Worm (Caenorhabditis elegans) whole organism, young adult: ENCODE data around the gene Y55F3AM.11.

Experiments
- B0035.1 ChIP-seq: sonication (generic microtip); optimal IDR thresholded peaks from 2 replicates; lab custom pipeline; 2016; ENCODE audit warnings: missing genetic modification characterization, mild to moderate bottlenecking, missing compliant biosample characterization, missing genotype, missing genetic modification reagents
- C06A6.2 ChIP-seq: fragments of 200-800 bp; sonication (Bioruptor generic); conservative IDR thresholded peaks from 2 replicates; pipeline ENCODE4 v1.3.6; 2022; ENCODE audit warnings: missing genetic modification characterization, missing compliant biosample characterization
- D2030.7 ChIP-seq: fragments of 200-800 bp; sonication (Bioruptor generic); IDR thresholded peaks from 2 replicates; pipeline ENCODE4 v1.3.6; 2022; ENCODE audit warnings: missing genetic modification reagents, missing genetic modification characterization, missing compliant biosample characterization
- F52B5.7 ChIP-seq: sonication (generic microtip); optimal IDR thresholded peaks from 2 replicates; lab custom pipeline; 2016; ENCODE audit warnings: mild to moderate bottlenecking, missing genetic modification characterization, missing compliant biosample characterization
- F57C9.4 ChIP-seq: sonication (generic microtip); optimal IDR thresholded peaks from 2 replicates; lab custom pipeline; 2017; ENCODE audit warnings: mild to moderate bottlenecking, missing genetic modification characterization, missing compliant biosample characterization
- K11D2.4 ChIP-seq: fragments of 200-800 bp; sonication (Bioruptor generic); IDR thresholded peaks from 2 replicates; pipeline ENCODE4 v1.3.6; 2022; ENCODE audit warnings: missing genetic modification reagents, missing genetic modification characterization, missing compliant biosample characterization
- bed-1 ChIP-seq: fragments of 200-800 bp; sonication (Bioruptor generic); IDR thresholded peaks from 2 replicates; pipeline ENCODE4 v1.3.6; 2022; ENCODE audit warnings: missing genetic modification reagents, missing genetic modification characterization, missing compliant biosample characterization
- ccch-3 ChIP-seq: fragments of 200-800 bp; sonication (Bioruptor generic); optimal IDR thresholded peaks from 2 replicates; lab custom pipeline; 2018; ENCODE audit warnings: mild to moderate bottlenecking, missing genetic modification characterization, missing compliant biosample characterization
- cebp-1 ChIP-seq, 2 experiments: fragments of 200-800 bp in 1 of 2; sonication (Bioruptor generic) in 1 of 2; sonication (generic microtip) in 1 of 2; IDR thresholded peaks in 1 of 2; optimal IDR thresholded peaks in 1 of 2; 2 replicates each; pipeline versions ENCODE4 v1.3.6 to Lab custom; 2017 to 2022; ENCODE audit warnings: missing compliant biosample characterization in 2 of 2, missing genetic modification characterization in 2 of 2, mild to moderate bottlenecking in 1 of 2, missing genetic modification reagents in 1 of 2, moderate library complexity in 1 of 2
- cebp-2 ChIP-seq: fragments of 200-800 bp; sonication (Bioruptor generic); IDR thresholded peaks from 2 replicates; pipeline ENCODE4 v1.3.6; 2022; ENCODE audit warnings: missing genetic modification characterization, missing compliant biosample characterization
- ceh-58 ChIP-seq: fragments of 200-800 bp; sonication (Bioruptor generic); IDR thresholded peaks from 2 replicates; pipeline ENCODE4 v1.3.6; 2022; ENCODE audit warnings: missing genetic modification characterization, missing compliant biosample characterization
- ceh-91 ChIP-seq: fragments of 200-800 bp; sonication (Bioruptor generic); IDR thresholded peaks from 2 replicates; pipeline ENCODE4 v1.3.6; 2022; ENCODE audit warnings: missing genetic modification reagents, missing genetic modification characterization, missing compliant biosample characterization
- dox-1 ChIP-seq: fragments of 200-800 bp; sonication (Bioruptor generic); IDR thresholded peaks from 2 replicates; pipeline ENCODE4 v1.3.6; 2022; ENCODE audit warnings: missing genetic modification reagents, missing genetic modification characterization, missing compliant biosample characterization
- efl-1 ChIP-seq: fragments of 150-350 bp; optimal IDR thresholded peaks from 2 replicates; lab custom pipeline; 2014; ENCODE audit warnings: missing biosample characterization, missing genetic modification reagents, missing genetic modification characterization
- egl-18 ChIP-seq: fragments of 200-800 bp; sonication (Bioruptor generic); IDR thresholded peaks from 2 replicates; pipeline ENCODE4 v1.3.6; 2022; ENCODE audit warnings: missing genetic modification reagents, missing genetic modification characterization, missing compliant biosample characterization
- him-1 ChIP-seq: sonication (generic microtip); optimal IDR thresholded peaks from 2 replicates; lab custom pipeline; 2016; ENCODE audit warnings: missing genotype, missing genetic modification reagents, missing genetic modification characterization, missing compliant biosample characterization
- hlh-12 ChIP-seq: sonication (generic microtip); optimal IDR thresholded peaks from 2 replicates; lab custom pipeline; 2016; ENCODE audit warnings: missing genetic modification characterization, missing compliant biosample characterization
- hlh-26 ChIP-seq: fragments of 200-800 bp; sonication (Bioruptor generic); conservative IDR thresholded peaks from 2 replicates; pipeline ENCODE4 v1.3.6; 2022; ENCODE audit warnings: missing genetic modification reagents, missing genetic modification characterization, missing compliant biosample characterization
- hmg-1.2 ChIP-seq: fragments of 200-800 bp; sonication (Bioruptor generic); IDR thresholded peaks from 2 replicates; pipeline ENCODE4 v1.3.6; 2022; ENCODE audit warnings: missing genetic modification reagents, missing genetic modification characterization, missing compliant biosample characterization
- hmg-20 ChIP-seq: fragments of 200-800 bp; sonication (Bioruptor generic); IDR thresholded peaks from 2 replicates; pipeline ENCODE4 v1.3.6; 2022; ENCODE audit warnings: missing genetic modification reagents, missing genetic modification characterization, missing compliant biosample characterization
- lag-1 ChIP-seq: fragments of 200-800 bp; sonication (Bioruptor generic); IDR thresholded peaks from 2 replicates; pipeline ENCODE4 v1.3.6; 2022; ENCODE audit warnings: missing genetic modification reagents, missing genetic modification characterization, missing compliant biosample characterization
- let-607 ChIP-seq, 2 experiments: fragments of 200-800 bp in 1 of 2; sonication (Bioruptor generic) in 1 of 2; sonication (generic microtip) in 1 of 2; optimal IDR thresholded peaks; 2 replicates each; lab custom pipeline; 2016 to 2018; ENCODE audit warnings: mild to moderate bottlenecking in 2 of 2, missing compliant biosample characterization in 2 of 2, missing genetic modification characterization in 2 of 2, moderate library complexity in 2 of 2, missing genotype in 1 of 2
- madf-8 ChIP-seq: fragments of 200-800 bp; sonication (Bioruptor generic); conservative IDR thresholded peaks from 2 replicates; pipeline ENCODE4 v1.3.6; 2022; ENCODE audit warnings: missing genetic modification reagents, missing genetic modification characterization, missing compliant biosample characterization
- mcd-1 ChIP-seq: fragments of 200-800 bp; sonication (Bioruptor generic); IDR thresholded peaks from 2 replicates; pipeline ENCODE4 v1.3.6; 2022; ENCODE audit warnings: missing genetic modification reagents, missing genetic modification characterization, missing compliant biosample characterization
- mel-28 ChIP-seq: sonication (generic microtip); optimal IDR thresholded peaks from 2 replicates; lab custom pipeline; 2016; ENCODE audit warnings: borderline replicate concordance, mild to moderate bottlenecking, missing genetic modification characterization, missing compliant biosample characterization
- nfya-1 ChIP-seq: sonication (generic microtip); optimal IDR thresholded peaks from 2 replicates; lab custom pipeline; 2017; ENCODE audit warnings: antibody characterized with exemption, missing compliant biosample characterization, missing genetic modification characterization, borderline replicate concordance; ENCODE audit not compliant: insufficient read depth
- nfyb-1 ChIP-seq: fragments of 200-800 bp; sonication (Bioruptor generic); IDR thresholded peaks from 2 replicates; pipeline ENCODE4 v1.3.6; 2022; ENCODE audit warnings: missing genetic modification reagents, missing genetic modification characterization, missing compliant biosample characterization
- nhr-27 ChIP-seq: fragments of 200-800 bp; sonication (Bioruptor generic); optimal IDR thresholded peaks from 2 replicates; lab custom pipeline; 2018; ENCODE audit warnings: mild to moderate bottlenecking, missing genetic modification characterization, moderate library complexity, missing compliant biosample characterization
- nhr-80 ChIP-seq: sonication (generic microtip); optimal IDR thresholded peaks from 2 replicates; lab custom pipeline; 2016; ENCODE audit warnings: missing genetic modification characterization, missing compliant biosample characterization
- rpc-1 ChIP-seq, 2 experiments: fragments of 150-350 bp in 1 of 2; sonication (generic microtip) in 1 of 2; optimal IDR thresholded peaks; 2 replicates each; lab custom pipeline; 2014 to 2018; ENCODE audit warnings: missing biosample characterization in 1 of 2, missing genetic modification characterization in 1 of 2, missing genetic modification reagents in 1 of 2, missing genotype in 1 of 2
- snpc-1.1 ChIP-seq: sonication (generic microtip); optimal IDR thresholded peaks from 2 replicates; lab custom pipeline; 2017; ENCODE audit warnings: missing genetic modification characterization, mild to moderate bottlenecking, missing compliant biosample characterization, antibody characterized with exemption, moderate library complexity, missing genotype, missing genetic modification reagents; ENCODE audit not compliant: insufficient read depth
- sptf-2 ChIP-seq: fragments of 200-800 bp; sonication (Bioruptor generic); optimal IDR thresholded peaks from 2 replicates; lab custom pipeline; 2018; ENCODE audit warnings: mild to moderate bottlenecking, missing genetic modification characterization, missing compliant biosample characterization
- tbx-9 ChIP-seq: sonication (generic microtip); optimal IDR thresholded peaks from 2 replicates; lab custom pipeline; 2016; ENCODE audit warnings: borderline replicate concordance, missing genetic modification characterization, inconsistent platforms, missing compliant biosample characterization
- tlf-1 ChIP-seq: fragments of 200-800 bp; sonication (Bioruptor generic); optimal IDR thresholded peaks from 2 replicates; lab custom pipeline; 2018; ENCODE audit warnings: mild to moderate bottlenecking, missing genetic modification characterization, missing compliant biosample characterization
- unc-62 ChIP-seq: fragments of 150-350 bp; optimal IDR thresholded peaks from 2 replicates; lab custom pipeline; 2014; ENCODE audit warnings: missing biosample characterization, missing genetic modification reagents, missing genetic modification characterization
- zfh-2 ChIP-seq: fragments of 200-800 bp; sonication (Bioruptor generic); conservative IDR thresholded peaks from 2 replicates; pipeline ENCODE4 v1.3.6; 2022; ENCODE audit warnings: missing genetic modification reagents, missing genetic modification characterization, missing compliant biosample characterization
- zim-3 ChIP-seq: sonication (generic microtip); optimal IDR thresholded peaks from 2 replicates; lab custom pipeline; 2017; ENCODE audit warnings: mild to moderate bottlenecking, missing genetic modification characterization, moderate library complexity, missing compliant biosample characterization
- ztf-3 ChIP-seq: fragments of 200-800 bp; sonication (Bioruptor generic); optimal IDR thresholded peaks from 2 replicates; lab custom pipeline; 2018; ENCODE audit warnings: mild to moderate bottlenecking, missing genetic modification characterization, missing compliant biosample characterization

The Y55F3AM.11 gene

ce11 chrIV:1035108-1035507 is 9.1 kb downstream of the Y55F3AM.11 start:
- TF ChIP-seq tlf-1 (no peak), lag-1 (GFP tag; lab: Robert Waterston, UW) (no peak), madf-8 (GFP tag; lab: Robert Waterston, UW) (no peak), nhr-80 (peak; percentile 89), C06A6.2 (GFP tag; lab: Robert Waterston, UW) (no peak)
- TF ChIP-seq, all 124 proteins: peak for 1

ce11 chrIV:1029939-1030338 is 14.2 kb downstream of the Y55F3AM.11 start, which contains the start of gene abhd-14:
TSS of gene abhd-14 (minus strand) at chrIV:1030039.
- no peak for TF ChIP-seq hlh-26 (GFP tag; lab: Robert Waterston, UW)
- TF ChIP-seq zim-3: no peak
- TF ChIP-seq sptf-2 (GFP tag; lab: Kevin White, UChicago): no peak
- TF ChIP-seq hmg-1.2 (GFP tag; lab: Robert Waterston, UW): no peak
- no peak for TF ChIP-seq unc-62 (GFP tag; lab: Kevin White, UChicago)
- no peak for TF ChIP-seq ceh-58 (GFP tag; lab: Robert Waterston, UW)
- TF ChIP-seq D2030.7 (GFP tag; lab: Robert Waterston, UW): no peak
- no peak for TF ChIP-seq B0035.1 (tag; lab: Kevin White, UChicago)
- TF ChIP-seq rpc-1 (optimal IDR thresholded peaks at IDR 0.05; lab: Kevin White, UChicago): no peak
- TF ChIP-seq rpc-1 (tag; optimal IDR thresholded peaks at IDR 0.05; lab: Kevin White, UChicago): no peak
- no peak for TF ChIP-seq nfya-1
- TF ChIP-seq cebp-1 (GFP tag; IDR thresholded peaks at IDR 0.05; lab: Robert Waterston, UW): no peak
- no peak for TF ChIP-seq cebp-1 (tag; optimal IDR thresholded peaks at IDR 0.05; lab: Kevin White, UChicago)
- TF ChIP-seq efl-1 (GFP tag; lab: Kevin White, UChicago): no peak
- no peak for TF ChIP-seq nhr-27 (tag; lab: Kevin White, UChicago)
- TF ChIP-seq K11D2.4 (GFP tag; lab: Robert Waterston, UW): no peak

ce11 chrIV:1019801-1020200 is 24.4 kb downstream of the Y55F3AM.11 start:
- TF ChIP-seq nfyb-1 (GFP tag; lab: Robert Waterston, UW) (no peak), hmg-20 (GFP tag; lab: Robert Waterston, UW) (0 out of 2 replicates have a peak, but pooled peaks have one; percentile 14), him-1 (tag; lab: Kevin White, UChicago) (peak; percentile 54), zfh-2 (GFP tag; lab: Robert Waterston, UW) (peak; percentile 53), egl-18 (GFP tag; lab: Robert Waterston, UW) (no peak), dox-1 (GFP tag; lab: Robert Waterston, UW) (0 out of 2 replicates have a peak, but pooled peaks have one; percentile 20), mcd-1 (GFP tag; lab: Robert Waterston, UW) (peak; percentile 34; the same call in 1 of the 2 replicates), hlh-26 (GFP tag; lab: Robert Waterston, UW) (no peak), unc-62 (GFP tag; lab: Kevin White, UChicago) (no peak), ceh-91 (GFP tag; lab: Robert Waterston, UW) (no peak), cebp-2 (GFP tag; lab: Robert Waterston, UW) (peak; percentile 62; the same call in 1 of the 2 replicates), F57C9.4 (no peak)

DNA sequence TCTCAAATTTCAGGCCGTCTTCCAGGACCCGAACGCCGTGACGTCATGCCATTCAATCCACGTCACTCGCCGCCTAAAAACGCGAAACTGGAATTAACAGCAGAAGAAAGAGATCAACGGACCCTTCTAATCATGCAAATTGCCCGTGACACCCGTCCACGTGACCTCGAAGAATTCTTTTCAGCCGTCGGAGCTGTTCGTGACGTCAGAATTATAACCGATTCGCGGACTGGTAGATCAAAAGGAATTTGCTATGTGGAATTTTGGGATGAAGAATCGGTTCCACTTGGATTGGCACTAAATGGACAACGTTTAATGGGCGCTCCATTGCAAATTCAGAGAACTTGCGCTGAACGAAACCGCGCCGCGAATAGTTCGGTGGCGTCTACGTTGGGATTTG is 28.8 kb downstream of the Y55F3AM.11 start:
- TF ChIP-seq snpc-1.1 (tag; lab: Kevin White, UChicago): no peak
- TF ChIP-seq bed-1: no peak
- no peak for TF ChIP-seq ccch-3 (GFP tag; lab: Kevin White, UChicago)
- TF ChIP-seq let-607 (tag; optimal IDR thresholded peaks at IDR 0.05; lab: Kevin White, UChicago): no peak
- no peak for TF ChIP-seq rpc-1 (optimal IDR thresholded peaks at IDR 0.05; lab: Kevin White, UChicago)
- TF ChIP-seq rpc-1 (tag; optimal IDR thresholded peaks at IDR 0.05; lab: Kevin White, UChicago): no peak
- TF ChIP-seq F52B5.7: no peak
- no peak for TF ChIP-seq nfya-1
- no peak for TF ChIP-seq mel-28 (tag; lab: Kevin White, UChicago)
- TF ChIP-seq ztf-3: no peak
- TF ChIP-seq tbx-9: no peak
- TF ChIP-seq hlh-12: no peak
